ENCODE assay signal across 4 fruit fly cellular contexts in genomic region chr3L:3236319-3236718, dm6.
A peak's percentile ranks its signal among the peaks of the same experiment; 100 is the strongest.
TF ChIP-seq lines count a peak whose summit lies in the region.

No protein-coding gene starts in this region.

- no peak for TF ChIP-seq CTCF in whole organism, embryonic (GFP tag; optimal IDR thresholded peaks at IDR 0.05; lab: Kevin White, UChicago)

TF ChIP-seq in whole organism, adult, 20 proteins besides CTCF, POLR2A, EP300 and RAD21:
- no peak for TF ChIP-seq cnc (optimal IDR thresholded peaks at IDR 0.05; lab: Kevin White, UChicago)
- no peak for TF ChIP-seq kay (GFP tag; lab: Kevin White, UChicago; ENCODE audit: borderline replicate concordance)
- peak; percentile 59 for TF ChIP-seq cic (GFP tag; optimal IDR thresholded peaks at IDR 0.05; lab: Kevin White, UChicago)
TF ChIP-seq in whole organism, adult: peak in this region for 1.

TF ChIP-seq in whole organism, embryonic, 481 proteins besides CTCF, POLR2A, EP300 and RAD21 (continues in another document):
- TF ChIP-seq CG13296 (GFP tag; optimal IDR thresholded peaks at IDR 0.05; lab: Kevin White, UChicago): peak; percentile 16
- peak; percentile 8 for TF ChIP-seq CG10543 (GFP tag; optimal IDR thresholded peaks at IDR 0.05; lab: Kevin White, UChicago)
- TF ChIP-seq Med (GFP tag; lab: Kevin White, UChicago): peak; percentile 20
- no peak for TF ChIP-seq tna (GFP tag; IDR thresholded peaks at IDR 0.05; lab: Robert Waterston, UW; ENCODE audit: partially characterized antibody)
- no peak for TF ChIP-seq CG11695 (GFP tag; IDR thresholded peaks at IDR 0.05; lab: Robert Waterston, UW)
- TF ChIP-seq CG34376 (GFP tag; optimal IDR thresholded peaks at IDR 0.05; lab: Kevin White, UChicago): peak; percentile 6
- no peak for TF ChIP-seq Ravus (GFP tag; IDR thresholded peaks at IDR 0.05; lab: Robert Waterston, UW)
- no peak for TF ChIP-seq MBD-R2 (GFP tag; IDR thresholded peaks at IDR 0.05; lab: Robert Waterston, UW)
- TF ChIP-seq D19B (GFP tag; optimal IDR thresholded peaks at IDR 0.05; lab: Kevin White, UChicago): no peak
- peak; percentile 4 for TF ChIP-seq grau (tag; optimal IDR thresholded peaks at IDR 0.05; lab: Kevin White, UChicago)
- no peak for TF ChIP-seq CG3407 (GFP tag; optimal IDR thresholded peaks at IDR 0.05; lab: Kevin White, UChicago)
- no peak for TF ChIP-seq onecut (GFP tag; IDR thresholded peaks at IDR 0.05; lab: Robert Waterston, UW)
- no peak for TF ChIP-seq Chrac-16 (GFP tag; optimal IDR thresholded peaks at IDR 0.05; lab: Kevin White, UChicago)
- TF ChIP-seq gfzf (GFP tag; optimal IDR thresholded peaks at IDR 0.05; lab: Kevin White, UChicago): no peak
- no peak for TF ChIP-seq Deaf1 (tag; optimal IDR thresholded peaks at IDR 0.05; lab: Kevin White, UChicago)
- TF ChIP-seq Antp (GFP tag; optimal IDR thresholded peaks at IDR 0.05; lab: Kevin White, UChicago): no peak
- no peak for TF ChIP-seq fd3F (GFP tag; optimal IDR thresholded peaks at IDR 0.05; lab: Kevin White, UChicago)
- TF ChIP-seq zen2 (GFP tag; IDR thresholded peaks at IDR 0.05; lab: Robert Waterston, UW; ENCODE audit: partially characterized antibody): no peak
- no peak for TF ChIP-seq GATAe (GFP tag; conservative IDR thresholded peaks at IDR 0.05; lab: Robert Waterston, UW)
- TF ChIP-seq CG14050 (GFP tag; IDR thresholded peaks at IDR 0.05; lab: Robert Waterston, UW): no peak
- TF ChIP-seq B-H2 (GFP tag; optimal IDR thresholded peaks at IDR 0.05; lab: Kevin White, UChicago): peak; percentile 31
- no peak for TF ChIP-seq MTF-1 (GFP tag; optimal IDR thresholded peaks at IDR 0.05; lab: Kevin White, UChicago; ENCODE audit: borderline replicate concordance)
- no peak for TF ChIP-seq Awh (GFP tag; IDR thresholded peaks at IDR 0.05; lab: Robert Waterston, UW)
- TF ChIP-seq CG16813 (GFP tag; IDR thresholded peaks at IDR 0.05; lab: Robert Waterston, UW; ENCODE audit: partially characterized antibody): no peak
- no peak for TF ChIP-seq CG6854 (GFP tag; optimal IDR thresholded peaks at IDR 0.05; lab: Kevin White, UChicago)
- peak; percentile 25; the same call in 1 of the 2 replicates for TF ChIP-seq sob (GFP tag; IDR thresholded peaks at IDR 0.05; lab: Robert Waterston, UW)
- no peak for TF ChIP-seq mirr (GFP tag; optimal IDR thresholded peaks at IDR 0.05; lab: Kevin White, UChicago)
- peak; percentile 91 for TF ChIP-seq sug (tag; optimal IDR thresholded peaks at IDR 0.05; lab: Kevin White, UChicago)
- no peak for TF ChIP-seq Hey (tag; optimal IDR thresholded peaks at IDR 0.05; lab: Kevin White, UChicago)
- TF ChIP-seq Hr39 (optimal IDR thresholded peaks at IDR 0.05; lab: Kevin White, UChicago): no peak

TF ChIP-seq in whole organism, prepupa, 60 proteins besides CTCF, POLR2A, EP300 and RAD21:
- TF ChIP-seq vri (GFP tag; optimal IDR thresholded peaks at IDR 0.05; lab: Kevin White, UChicago) (peak; percentile 23), acj6 (GFP tag; optimal IDR thresholded peaks at IDR 0.05; lab: Kevin White, UChicago) (no peak), CG6163 (GFP tag; IDR thresholded peaks at IDR 0.05; lab: Robert Waterston, UW) (peak; percentile 50; the same call in 1 of the 3 replicates)

TF ChIP-seq in whole organism, pupa, 21 proteins besides CTCF, POLR2A, EP300 and RAD21:
- TF ChIP-seq Pif1A (GFP tag; optimal IDR thresholded peaks at IDR 0.05; lab: Kevin White, UChicago) (no peak), EcR (GFP tag; optimal IDR thresholded peaks at IDR 0.05; lab: Kevin White, UChicago) (peak; percentile 45), CG34367 (tag; optimal IDR thresholded peaks at IDR 0.05; lab: Kevin White, UChicago) (no peak), CG4496 (GFP tag; IDR thresholded peaks at IDR 0.05; lab: Robert Waterston, UW) (no peak)
